Fruit fly (Drosophila melanogaster) whole organism, embryonic: ENCODE data around the gene fzy.

Experiments used
- B-H1 ChIP-seq: fragments of 200-800 bp; sonication (Bioruptor generic); IDR thresholded peaks from 3 replicates; pipeline ENCODE4 v1.3.6; 2022; ENCODE audit warnings: missing biosample characterization, missing genetic modification characterization
- BtbVII ChIP-seq: fragments of 200-800 bp; sonication (Bioruptor generic); optimal IDR thresholded peaks from 3 replicates; lab custom pipeline; 2017; ENCODE audit warnings: missing biosample characterization, mild to moderate bottlenecking, missing genetic modification characterization
- C15 ChIP-seq: fragments of 200-800 bp; sonication (Bioruptor generic); IDR thresholded peaks from 3 replicates; pipeline ENCODE4 v1.3.6; 2022; ENCODE audit warnings: missing biosample characterization, missing genetic modification characterization
- CG12659 ChIP-seq: fragments of 200-800 bp; sonication (Bioruptor generic); optimal IDR thresholded peaks from 3 replicates; lab custom pipeline; 2017; ENCODE audit warnings: mild to moderate bottlenecking, missing biosample characterization, missing genetic modification reagents, missing genetic modification characterization
- CG14050 ChIP-seq: fragments of 200-800 bp; sonication (Bioruptor generic); IDR thresholded peaks from 3 replicates; pipeline ENCODE4 v1.3.6; 2022; ENCODE audit warnings: missing biosample characterization, missing genetic modification characterization
- CG14860 ChIP-seq: fragments of 200-800 bp; sonication (Bioruptor generic); IDR thresholded peaks from 3 replicates; pipeline ENCODE4 v1.3.6; 2022; ENCODE audit warnings: missing biosample characterization, missing genetic modification characterization; ENCODE audit not compliant: partially characterized antibody
- CG16813 ChIP-seq: fragments of 200-800 bp; sonication (Bioruptor generic); IDR thresholded peaks from 3 replicates; pipeline ENCODE4 v1.3.6; 2022; ENCODE audit warnings: missing biosample characterization, missing genetic modification characterization; ENCODE audit not compliant: partially characterized antibody
- CG1792 ChIP-seq: fragments of 200-800 bp; sonication (Bioruptor generic); optimal IDR thresholded peaks from 2 replicates; lab custom pipeline; 2016; ENCODE audit warnings: missing biosample characterization, missing genetic modification characterization
- CG18599 ChIP-seq: fragments of 200-800 bp; sonication (Bioruptor generic); optimal IDR thresholded peaks from 3 replicates; lab custom pipeline; 2017; ENCODE audit warnings: missing biosample characterization, missing genetic modification characterization, mild to moderate bottlenecking, moderate library complexity, missing genetic modification reagents
- CG2129 ChIP-seq: fragments of 200-800 bp; sonication (Bioruptor generic); IDR thresholded peaks from 2 replicates; pipeline ENCODE4 v1.3.6; 2022; ENCODE audit warnings: missing biosample characterization, missing genetic modification characterization; ENCODE audit not compliant: partially characterized antibody
- CG3065 ChIP-seq: fragments of 200-800 bp; sonication (Bioruptor generic); optimal IDR thresholded peaks from 2 replicates; lab custom pipeline; 2016; ENCODE audit warnings: missing biosample characterization, missing genetic modification characterization
- CG31224 ChIP-seq: fragments of 200-800 bp; sonication (Bioruptor generic); IDR thresholded peaks from 2 replicates; pipeline ENCODE4 v1.3.6; 2022; ENCODE audit warnings: missing biosample characterization, missing genetic modification characterization
- CG31441 ChIP-seq: fragments of 200-800 bp; sonication (Bioruptor generic); IDR thresholded peaks from 2 replicates; pipeline ENCODE4 v1.3.6; 2022; ENCODE audit warnings: missing biosample characterization, missing genetic modification characterization
- CG3163 ChIP-seq: fragments of 200-800 bp; sonication (Bioruptor generic); optimal IDR thresholded peaks from 3 replicates; lab custom pipeline; 2016; ENCODE audit warnings: missing biosample characterization, missing genetic modification characterization
- CG34376 ChIP-seq: fragments of 200-800 bp; sonication (Bioruptor generic); optimal IDR thresholded peaks from 2 replicates; lab custom pipeline; 2018; ENCODE audit warnings: missing biosample characterization, mild to moderate bottlenecking, missing genetic modification characterization
- CG4328 ChIP-seq: fragments of 200-800 bp; sonication (Bioruptor generic); optimal IDR thresholded peaks from 3 replicates; lab custom pipeline; 2017; ENCODE audit warnings: missing biosample characterization, missing genetic modification reagents, missing genetic modification characterization
- Dek ChIP-seq: fragments of 200-800 bp; sonication (Bioruptor generic); optimal IDR thresholded peaks from 3 replicates; lab custom pipeline; 2019; ENCODE audit warnings: missing biosample characterization, mild to moderate bottlenecking, missing genetic modification characterization, moderate library complexity
- Dll ChIP-seq: fragments of 200-800 bp; sonication (Bioruptor generic); IDR thresholded peaks from 4 replicates; pipeline ENCODE4 v1.3.6; 2022; ENCODE audit warnings: missing biosample characterization, missing genetic modification characterization; ENCODE audit not compliant: partially characterized antibody
- Drgx ChIP-seq: fragments of 200-800 bp; sonication (Bioruptor generic); IDR thresholded peaks from 2 replicates; pipeline ENCODE4 v1.3.6; 2022; ENCODE audit warnings: missing biosample characterization, missing genetic modification characterization
- NfI ChIP-seq: fragments of 200-800 bp; sonication (Bioruptor generic); optimal IDR thresholded peaks from 3 replicates; lab custom pipeline; 2018; ENCODE audit warnings: missing biosample characterization, mild to moderate bottlenecking, missing genetic modification characterization, moderate library complexity
- Scr ChIP-seq: fragments of 200-800 bp; sonication (Bioruptor generic); IDR thresholded peaks from 2 replicates; pipeline ENCODE4 v1.3.6; 2022; ENCODE audit warnings: missing biosample characterization, missing genetic modification characterization; ENCODE audit not compliant: partially characterized antibody
- Sry-β ChIP-seq: fragments of 200-800 bp; sonication (Bioruptor generic); optimal IDR thresholded peaks from 2 replicates; lab custom pipeline; 2018; ENCODE audit warnings: missing biosample characterization, mild to moderate bottlenecking, missing genetic modification characterization, moderate library complexity
- Taf1 ChIP-seq: fragments of 200-800 bp; sonication (Bioruptor generic); IDR thresholded peaks from 2 replicates; pipeline ENCODE4 v1.3.6; 2022; ENCODE audit warnings: missing biosample characterization, missing genetic modification characterization
- Trl ChIP-seq, 3 experiments: fragments of >200 bp in 2 of 3; fragments of 200-800 bp in 1 of 3; sonication (Bioruptor generic) in 1 of 3; optimal IDR thresholded peaks; 2 replicates in 1 of 3; 3 replicates in 2 of 3; lab custom pipeline; 2016 to 2017; ENCODE audit warnings: missing biosample characterization in 1 of 3, missing genetic modification characterization in 1 of 3
- Usf ChIP-seq: fragments of 200-800 bp; sonication (Bioruptor generic); optimal IDR thresholded peaks from 2 replicates; lab custom pipeline; 2017; ENCODE audit warnings: missing genotype, missing biosample characterization, missing genetic modification characterization
- YL-1 ChIP-seq: fragments of 200-800 bp; sonication (Bioruptor generic); optimal IDR thresholded peaks from 3 replicates; lab custom pipeline; 2017; ENCODE audit warnings: missing biosample characterization, mild to moderate bottlenecking, missing genetic modification characterization
- btn ChIP-seq: fragments of 200-800 bp; sonication (Bioruptor generic); optimal IDR thresholded peaks from 2 replicates; lab custom pipeline; 2016; ENCODE audit warnings: missing biosample characterization, missing genetic modification characterization
- dati ChIP-seq: fragments of 200-800 bp; sonication (Bioruptor generic); IDR thresholded peaks from 2 replicates; pipeline ENCODE4 v1.3.6; 2022; ENCODE audit warnings: missing biosample characterization, missing genetic modification characterization
- ems ChIP-seq: fragments of 200-800 bp; sonication (Bioruptor generic); optimal IDR thresholded peaks from 3 replicates; lab custom pipeline; 2016; ENCODE audit warnings: missing biosample characterization, missing genetic modification characterization
- esg ChIP-seq: fragments of 200-800 bp; sonication (Bioruptor generic); conservative IDR thresholded peaks from 2 replicates; pipeline ENCODE4 v1.3.6; 2022; ENCODE audit warnings: missing biosample characterization, missing genetic modification characterization
- eyg ChIP-seq: fragments of 200-800 bp; sonication (Bioruptor generic); optimal IDR thresholded peaks from 3 replicates; lab custom pipeline; 2016; ENCODE audit warnings: missing biosample characterization, missing genetic modification characterization
- gce ChIP-seq: fragments of 200-800 bp; sonication (Bioruptor generic); IDR thresholded peaks from 3 replicates; pipeline ENCODE4 v1.3.6; 2022; ENCODE audit warnings: missing biosample characterization, missing genetic modification characterization
- hth ChIP-seq: fragments of >200 bp; optimal IDR thresholded peaks from 2 replicates; lab custom pipeline; 2017; ENCODE audit warnings: inconsistent platforms
- lbe ChIP-seq: fragments of 200-800 bp; sonication (Bioruptor generic); optimal IDR thresholded peaks from 2 replicates; lab custom pipeline; 2016; ENCODE audit warnings: missing biosample characterization, mild to moderate bottlenecking, missing genetic modification characterization
- lov ChIP-seq, 2 experiments: fragments of 200-800 bp in 1 of 2; fragments of >200 bp in 1 of 2; sonication (Bioruptor generic) in 1 of 2; IDR thresholded peaks in 1 of 2; optimal IDR thresholded peaks in 1 of 2; 2 replicates in 1 of 2; 3 replicates in 1 of 2; pipeline versions ENCODE4 v1.3.6 to Lab custom; 2017 to 2022; ENCODE audit warnings: missing biosample characterization in 1 of 2, missing genetic modification characterization in 1 of 2
- onecut ChIP-seq: fragments of 200-800 bp; sonication (Bioruptor generic); IDR thresholded peaks from 2 replicates; pipeline ENCODE4 v1.3.6; 2022; ENCODE audit warnings: missing biosample characterization, missing genetic modification characterization
- peb ChIP-seq: fragments of 200-800 bp; sonication (Bioruptor generic); IDR thresholded peaks from 2 replicates; pipeline ENCODE4 v1.3.6; 2022; ENCODE audit warnings: missing biosample characterization, missing genetic modification characterization
- ro ChIP-seq: fragments of 200-800 bp; sonication (Bioruptor generic); IDR thresholded peaks from 2 replicates; pipeline ENCODE4 v1.3.6; 2022; ENCODE audit warnings: missing biosample characterization, missing genetic modification characterization
- row ChIP-seq: fragments of 200-800 bp; sonication (Bioruptor generic); IDR thresholded peaks from 3 replicates; pipeline ENCODE4 v1.3.6; 2022; ENCODE audit warnings: missing biosample characterization, missing genetic modification characterization
- salm ChIP-seq: fragments of 200-800 bp; sonication (Bioruptor generic); optimal IDR thresholded peaks from 2 replicates; lab custom pipeline; 2018; ENCODE audit warnings: missing biosample characterization, mild to moderate bottlenecking, missing genetic modification characterization
- sim ChIP-seq: fragments of 200-800 bp; sonication (Bioruptor generic); IDR thresholded peaks from 2 replicates; pipeline ENCODE4 v1.3.6; 2022; ENCODE audit warnings: missing biosample characterization, missing genetic modification characterization
- sqz ChIP-seq: fragments of 200-800 bp; sonication (Bioruptor generic); optimal IDR thresholded peaks from 3 replicates; lab custom pipeline; 2018; ENCODE audit warnings: missing biosample characterization, mild to moderate bottlenecking, missing genetic modification characterization
- stwl ChIP-seq: fragments of 200-800 bp; sonication (Bioruptor generic); optimal IDR thresholded peaks from 3 replicates; lab custom pipeline; 2018; ENCODE audit warnings: missing biosample characterization, mild to moderate bottlenecking, missing genetic modification characterization, moderate library complexity
- tll ChIP-seq, 2 experiments: fragments of 200-800 bp in 1 of 2; fragments of >200 bp in 1 of 2; sonication (Bioruptor generic) in 1 of 2; optimal IDR thresholded peaks; 2 replicates each; lab custom pipeline; 2017 to 2019; ENCODE audit warnings: missing biosample characterization in 2 of 2, missing genetic modification characterization in 2 of 2, mild to moderate bottlenecking in 1 of 2, moderate library complexity in 1 of 2
- trem ChIP-seq: fragments of 200-800 bp; optimal IDR thresholded peaks from 3 replicates; lab custom pipeline; 2019; ENCODE audit warnings: missing biosample characterization, mild to moderate bottlenecking, missing genetic modification characterization, moderate library complexity
- unc-4 ChIP-seq: fragments of 200-800 bp; sonication (Bioruptor generic); IDR thresholded peaks from 2 replicates; pipeline ENCODE4 v1.3.6; 2022; ENCODE audit warnings: missing biosample characterization, missing genetic modification characterization; ENCODE audit not compliant: partially characterized antibody
- vfl ChIP-seq: fragments of 200-800 bp; sonication (Bioruptor generic); optimal IDR thresholded peaks from 2 replicates; lab custom pipeline; 2016; ENCODE audit warnings: missing biosample characterization, missing genetic modification characterization
- yki ChIP-seq: fragments of >200 bp; optimal IDR thresholded peaks from 3 replicates; lab custom pipeline; 2018

fzy gene

DNA sequence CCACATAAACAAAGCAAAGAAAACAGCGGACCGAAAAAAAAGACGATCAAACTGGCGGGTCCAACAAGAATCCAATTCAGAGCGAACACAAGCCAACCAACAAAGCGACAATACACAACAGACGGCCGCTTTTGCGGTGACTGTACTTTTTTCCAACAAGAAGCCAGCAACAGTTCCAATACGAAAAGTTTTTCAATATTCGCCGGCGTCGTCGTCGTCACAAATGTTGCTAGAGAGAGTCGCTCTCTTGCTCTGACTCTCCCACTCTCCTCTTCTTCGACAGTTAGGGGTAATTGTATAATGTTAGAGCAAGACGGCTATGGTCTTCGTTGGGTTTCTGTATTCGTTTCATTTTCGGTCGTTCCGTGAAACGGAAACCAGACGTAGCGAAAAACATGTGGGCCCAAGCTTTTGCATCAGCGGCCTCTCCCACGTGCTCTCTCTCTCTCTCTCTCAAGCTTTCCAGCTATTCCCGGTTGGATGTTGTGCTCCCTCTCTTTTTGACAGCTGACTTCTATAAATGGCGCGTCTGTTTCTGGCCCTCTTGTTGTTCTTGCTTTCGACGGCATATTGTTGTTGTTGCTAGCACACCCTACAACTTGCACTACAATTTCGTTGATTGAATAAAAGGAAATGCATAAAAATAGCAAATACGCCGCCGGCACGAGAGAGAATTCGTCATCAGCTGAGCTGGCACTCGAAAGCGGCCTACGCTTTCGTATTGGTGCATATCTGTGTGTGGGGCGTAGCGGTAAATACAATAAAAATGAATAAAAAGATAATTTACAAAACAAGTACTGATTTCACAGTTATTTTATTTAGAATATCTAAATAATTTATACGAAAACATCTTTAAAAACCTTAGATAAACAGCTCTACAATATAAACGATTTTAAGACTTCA, 41.3 kb upstream of the fzy start (continued):
- TF ChIP-seq CG31224 (GFP tag; lab: Robert Waterston, UW): no peak
- TF ChIP-seq hth (lab: Kevin White, UChicago): no peak
- peak; percentile 87 for TF ChIP-seq onecut (GFP tag; lab: Robert Waterston, UW)
- no peak for TF ChIP-seq Taf1 (GFP tag; lab: Robert Waterston, UW)
- peak; percentile 46 for TF ChIP-seq yki
- no peak for TF ChIP-seq row (GFP tag; lab: Robert Waterston, UW)
- peak; percentile 93 for TF ChIP-seq CG4328 (GFP tag; lab: Kevin White, UChicago)
- TF ChIP-seq sqz (GFP tag; lab: Kevin White, UChicago): peak; percentile 92
- no peak for TF ChIP-seq lov (optimal IDR thresholded peaks at IDR 0.05; lab: Kevin White, UChicago)
- TF ChIP-seq lov (GFP tag; IDR thresholded peaks at IDR 0.05; lab: Robert Waterston, UW): no peak
- peak; percentile 48 for TF ChIP-seq btn
- peak; percentile 35 for TF ChIP-seq CG3163 (GFP tag; lab: Kevin White, UChicago)
- peak; percentile 28 for TF ChIP-seq salm (tag; lab: Kevin White, UChicago)
- no peak for TF ChIP-seq CG14050
- no peak for TF ChIP-seq dati (GFP tag; lab: Robert Waterston, UW)
- peak; percentile 86 for TF ChIP-seq NfI
- TF ChIP-seq CG2129 (GFP tag; lab: Robert Waterston, UW): no peak
- TF ChIP-seq CG1792 (GFP tag; lab: Kevin White, UChicago): no peak
- peak; percentile 96 for TF ChIP-seq BtbVII (GFP tag; lab: Kevin White, UChicago)
- TF ChIP-seq lbe (GFP tag; lab: Kevin White, UChicago): peak; percentile 85
- TF ChIP-seq CG16813 (GFP tag; lab: Robert Waterston, UW): no peak
- no peak for TF ChIP-seq vfl
- TF ChIP-seq Dll (GFP tag; lab: Robert Waterston, UW): no peak
- no peak for TF ChIP-seq stwl (tag; lab: Kevin White, UChicago)
- no peak for TF ChIP-seq esg (GFP tag; lab: Robert Waterston, UW)
- TF ChIP-seq YL-1 (GFP tag; lab: Kevin White, UChicago): peak; percentile 98
- peak; percentile 83 for TF ChIP-seq CG12659
- peak; percentile 99 for TF ChIP-seq CG34376 (GFP tag; lab: Kevin White, UChicago)
- TF ChIP-seq CG3065 (GFP tag; lab: Kevin White, UChicago): no peak
- no peak for TF ChIP-seq Usf (GFP tag; lab: Kevin White, UChicago)
- peak; percentile 52 for TF ChIP-seq Sry-β (GFP tag; lab: Kevin White, UChicago)
- TF ChIP-seq unc-4: no peak
- no peak for TF ChIP-seq C15 (GFP tag; lab: Robert Waterston, UW)
- no peak for TF ChIP-seq Drgx (GFP tag; lab: Robert Waterston, UW)
- TF ChIP-seq CG18599 (GFP tag; lab: Kevin White, UChicago): peak; percentile 90
- no peak for TF ChIP-seq Scr (GFP tag; lab: Robert Waterston, UW)
- peak; percentile 18 for TF ChIP-seq trem (tag; lab: Kevin White, UChicago)
- no peak for TF ChIP-seq CG14860 (GFP tag; lab: Robert Waterston, UW)
- no peak for TF ChIP-seq peb (GFP tag; lab: Robert Waterston, UW)
- TF ChIP-seq Dek (tag; lab: Kevin White, UChicago): peak; percentile 49
- TF ChIP-seq B-H1: no peak
- no peak for TF ChIP-seq CG31441 (GFP tag; lab: Robert Waterston, UW)
- TF ChIP-seq eyg (GFP tag; lab: Kevin White, UChicago): peak; percentile 41
- TF ChIP-seq Trl (optimal IDR thresholded peaks at IDR 0.05; lab: Kevin White, UChicago): peak; percentile 94 to 100
- peak; percentile 82 for TF ChIP-seq Trl (GFP tag; optimal IDR thresholded peaks at IDR 0.05; lab: Kevin White, UChicago)
- TF ChIP-seq gce (GFP tag; lab: Robert Waterston, UW): no peak
- no peak for TF ChIP-seq ro
- no peak for TF ChIP-seq ems (GFP tag; lab: Kevin White, UChicago)
- no peak for TF ChIP-seq sim (GFP tag; lab: Robert Waterston, UW)
- TF ChIP-seq tll (GFP tag; optimal IDR thresholded peaks at IDR 0.05; lab: Kevin White, UChicago): peak in 1 of 2 experiments; percentile 71
